Worm (Caenorhabditis elegans): ENCODE measurements around the gene srx-50.

ce11 chrIV:7045362-7045936 lies 12.3 kb upstream of the srx-50 start:
- TF ChIP-seq flt-1 (GFP tag; IDR thresholded peaks at IDR 0.05) = no peak
- no peak for TF ChIP-seq ztf-29 (GFP tag; IDR thresholded peaks at IDR 0.05)
- no peak for TF ChIP-seq T22C8.4 (GFP tag; IDR thresholded peaks at IDR 0.05)
- no peak for TF ChIP-seq klf-2 (GFP tag; conservative IDR thresholded peaks at IDR 0.05)
- TF ChIP-seq tab-1 (GFP tag; IDR thresholded peaks at IDR 0.05) = no peak
- TF ChIP-seq ref-1 (GFP tag; conservative IDR thresholded peaks at IDR 0.05) = no peak
- no peak for TF ChIP-seq cog-1 (tag; optimal IDR thresholded peaks at IDR 0.05)

All from whole organism, midembryonic.